Worm (Caenorhabditis elegans) whole organism, dauer: ENCODE measurements around the gene K07H8.9.

Experiments used
- unc-62 ChIP-seq: sonication (generic microtip); optimal IDR thresholded peaks from 2 replicates; lab custom pipeline; 2017; ENCODE audit warnings: missing biosample characterization, missing genetic modification reagents, missing genetic modification characterization

The K07H8.9 gene

ce11 chrIV:8286352-8286751 is at the start of gene K07H8.9:
TSS of gene K07H8.9 (minus strand) at chrIV:8286476.
- no peak for TF ChIP-seq unc-62 (GFP tag; lab: Kevin White, UChicago)

- TF ChIP-seq unc-62 (GFP tag; lab: Kevin White, UChicago): no peak
These were observed 48.0 kb upstream of the K07H8.9 start, which contains the start of gene his-32 for ce11 chrIV:8333988-8334863. TSS of gene his-32 (plus strand) at chrIV:8334305.

- no peak for TF ChIP-seq unc-62 (GFP tag; lab: Kevin White, UChicago)
These were observed 47.5 kb upstream of the K07H8.9 start, which contains the start of gene his-31 for ce11 chrIV:8333954-8333987. TSS of gene his-31 (minus strand) at chrIV:8333983.

- TF ChIP-seq unc-62 (GFP tag; lab: Kevin White, UChicago): no peak
These were observed 47.3 kb upstream of the K07H8.9 start for ce11 chrIV:8333554-8333953.

ce11 chrIV:8333034-8333433 is 46.8 kb upstream of the K07H8.9 start:
- TF ChIP-seq unc-62 (GFP tag; lab: Kevin White, UChicago): no peak

- no peak for TF ChIP-seq unc-62 (GFP tag; lab: Kevin White, UChicago)
These were observed 46.2 kb upstream of the K07H8.9 start, which contains the start of gene lys-10 for ce11 chrIV:8332526-8332925. TSS of gene lys-10 (plus strand) at chrIV:8332826.

ce11 chrIV:8328913-8329312 is 42.6 kb upstream of the K07H8.9 start, which contains the start of gene F35H10.2:
TSS of gene F35H10.2 (plus strand) at chrIV:8329213.
- no peak for TF ChIP-seq unc-62 (GFP tag; lab: Kevin White, UChicago)

- TF ChIP-seq unc-62 (GFP tag; lab: Kevin White, UChicago): no peak
These were observed 39.4 kb upstream of the K07H8.9 start, which contains the start of gene F35H10.3 for ce11 chrIV:8325667-8326066. TSS of gene F35H10.3 (plus strand) at chrIV:8325967.

ce11 chrIV:8318799-8319198 is 32.5 kb upstream of the K07H8.9 start:
- TF ChIP-seq unc-62 (GFP tag; lab: Kevin White, UChicago): no peak

- TF ChIP-seq unc-62 (GFP tag; lab: Kevin White, UChicago): no peak
These were observed 31.5 kb upstream of the K07H8.9 start for ce11 chrIV:8317800-8318199.

ce11 chrIV:8312846-8313245 is 26.6 kb upstream of the K07H8.9 start, which contains the start of gene F35H10.10:
TSS of gene F35H10.10 (minus strand) at chrIV:8312946.
- TF ChIP-seq unc-62 (GFP tag; lab: Kevin White, UChicago): no peak

- no peak for TF ChIP-seq unc-62 (GFP tag; lab: Kevin White, UChicago)
These were observed 25.8 kb upstream of the K07H8.9 start for ce11 chrIV:8312105-8312504.

- no peak for TF ChIP-seq unc-62 (GFP tag; lab: Kevin White, UChicago)
These were observed 21.1 kb upstream of the K07H8.9 start for ce11 chrIV:8307408-8307807.

- no peak for TF ChIP-seq unc-62 (GFP tag; lab: Kevin White, UChicago)
These were observed 17.4 kb upstream of the K07H8.9 start, which contains the start of gene vha-5 for ce11 chrIV:8303668-8304067. TSS of gene vha-5 (plus strand) at chrIV:8303968.

ce11 chrIV:8302648-8303161 is 16.4 kb upstream of the K07H8.9 start:
- TF ChIP-seq unc-62 (GFP tag; lab: Kevin White, UChicago): no peak

ce11 chrIV:8301925-8302324 is 15.6 kb upstream of the K07H8.9 start:
- no peak for TF ChIP-seq unc-62 (GFP tag; lab: Kevin White, UChicago)

ce11 chrIV:8300468-8300867 is 14.2 kb upstream of the K07H8.9 start, which contains the start of gene F35H10.5:
TSS of gene F35H10.5 (plus strand) at chrIV:8300768.
- TF ChIP-seq unc-62 (GFP tag; lab: Kevin White, UChicago): no peak
